Worm (Caenorhabditis elegans): ENCODE results near the gene str-3.

ce11 chrIV:11102608-11103007 lies 2.4 kb upstream of the str-3 start, which contains the start of gene srlf-17:
- TF ChIP-seq flt-1 (GFP tag; IDR thresholded peaks at IDR 0.05) (no peak), T22C8.4 (GFP tag; IDR thresholded peaks at IDR 0.05) (no peak), tab-1 (GFP tag; IDR thresholded peaks at IDR 0.05) (no peak), ztf-29 (GFP tag; IDR thresholded peaks at IDR 0.05) (no peak), ztf-23 (GFP tag; IDR thresholded peaks at IDR 0.05) (no peak), med-1 (GFP tag; optimal IDR thresholded peaks at IDR 0.05; ENCODE audit: insufficient read depth) (no peak), ref-1 (GFP tag; conservative IDR thresholded peaks at IDR 0.05) (no peak)
